Worm (Caenorhabditis elegans): ENCODE data around the gene F59B10.4.
"Not testable (repeated sequence)": the region's sequence is repeated elsewhere in the genome, so short reads cannot be mapped to it uniquely, and the experiment has no call there.

Gene F59B10.4

DNA sequence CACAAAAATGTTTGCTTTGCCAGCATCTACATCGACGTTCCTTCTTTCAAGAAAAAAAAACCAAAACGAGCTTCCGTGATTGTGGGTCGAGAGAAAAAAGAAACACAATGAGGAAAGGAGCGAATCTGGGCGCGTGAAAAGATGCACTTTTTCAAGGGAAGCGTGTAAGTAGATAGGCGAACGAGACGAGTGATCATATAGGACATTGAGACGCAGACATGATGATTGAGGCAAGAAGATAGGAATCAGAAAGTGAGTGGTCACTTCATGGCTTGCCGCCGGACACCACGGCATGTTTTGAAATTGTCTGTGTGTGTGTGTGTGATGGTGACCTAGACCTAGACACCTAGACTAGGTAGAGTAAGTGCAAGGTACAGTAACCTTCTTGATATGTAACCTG lies 17.3 kb downstream of the F59B10.4 start:
- TF ChIP-seq med-1 (GFP tag; optimal IDR thresholded peaks at IDR 0.05; ENCODE audit: insufficient read depth): no peak
- no peak for TF ChIP-seq ztf-23 (GFP tag; IDR thresholded peaks at IDR 0.05)
- TF ChIP-seq cog-1 (tag; optimal IDR thresholded peaks at IDR 0.05): no peak
- TF ChIP-seq T22C8.4 (GFP tag; IDR thresholded peaks at IDR 0.05): no peak
- TF ChIP-seq ref-1 (GFP tag; conservative IDR thresholded peaks at IDR 0.05): no peak
- TF ChIP-seq flt-1 (GFP tag; IDR thresholded peaks at IDR 0.05): no peak

DNA sequence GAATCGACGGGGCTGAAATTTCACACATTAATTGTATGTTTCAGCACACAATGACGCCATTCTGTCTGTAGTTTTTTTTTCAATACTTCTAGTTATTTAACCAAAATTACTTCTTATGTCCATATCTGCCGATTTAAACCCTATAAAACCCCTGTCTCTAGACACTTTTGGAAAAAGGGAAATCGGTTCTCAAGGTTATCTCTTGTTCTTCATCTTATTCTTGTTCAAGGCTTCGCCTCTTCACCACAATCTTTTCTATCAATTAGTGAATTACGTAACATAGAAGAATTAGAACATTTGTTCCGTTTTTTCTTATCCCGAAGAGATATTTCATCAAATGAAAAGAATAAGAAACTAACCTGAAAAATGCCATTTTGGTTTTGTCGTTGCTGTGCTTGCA lies 18.2 kb downstream of the F59B10.4 start:
- TF ChIP-seq ztf-29 (GFP tag; IDR thresholded peaks at IDR 0.05): no peak
- no peak for TF ChIP-seq ztf-23 (GFP tag; IDR thresholded peaks at IDR 0.05)
- no peak for TF ChIP-seq ref-1 (GFP tag; conservative IDR thresholded peaks at IDR 0.05)
- TF ChIP-seq tab-1 (GFP tag; IDR thresholded peaks at IDR 0.05): no peak
- TF ChIP-seq med-1 (GFP tag; optimal IDR thresholded peaks at IDR 0.05; ENCODE audit: insufficient read depth): no peak
- no peak for TF ChIP-seq flt-1 (GFP tag; IDR thresholded peaks at IDR 0.05)
- TF ChIP-seq klf-2 (GFP tag; conservative IDR thresholded peaks at IDR 0.05): no peak
- no peak for TF ChIP-seq T22C8.4 (GFP tag; IDR thresholded peaks at IDR 0.05)
- no peak for TF ChIP-seq cog-1 (tag; optimal IDR thresholded peaks at IDR 0.05)

- TF ChIP-seq med-1 (GFP tag; optimal IDR thresholded peaks at IDR 0.05; ENCODE audit: insufficient read depth) (no peak), klf-2 (GFP tag; conservative IDR thresholded peaks at IDR 0.05) (no peak), cog-1 (tag; optimal IDR thresholded peaks at IDR 0.05) (no peak), flt-1 (GFP tag; IDR thresholded peaks at IDR 0.05) (no peak), ztf-29 (GFP tag; IDR thresholded peaks at IDR 0.05) (no peak), ztf-23 (GFP tag; IDR thresholded peaks at IDR 0.05) (no peak), tab-1 (GFP tag; IDR thresholded peaks at IDR 0.05) (no peak), ref-1 (GFP tag; conservative IDR thresholded peaks at IDR 0.05) (no peak)
These were observed 23.0 kb downstream of the F59B10.4 start, which contains the start of gene ZK666.12 for ce11 chrII:10495912-10496311. ZK666.12 (plus strand) TSS chrII:10496212.

ce11 chrII:10494467-10494866 lies 24.4 kb downstream of the F59B10.4 start, which contains the start of gene ZK666.14:
ZK666.14 (plus strand) TSS chrII:10494767.
- TF ChIP-seq klf-2 (GFP tag; conservative IDR thresholded peaks at IDR 0.05) (no peak), flt-1 (GFP tag; IDR thresholded peaks at IDR 0.05) (no peak), ref-1 (GFP tag; conservative IDR thresholded peaks at IDR 0.05) (no peak), cog-1 (tag; optimal IDR thresholded peaks at IDR 0.05) (no peak), tab-1 (GFP tag; IDR thresholded peaks at IDR 0.05) (no peak), T22C8.4 (GFP tag; IDR thresholded peaks at IDR 0.05) (no peak), ztf-23 (GFP tag; IDR thresholded peaks at IDR 0.05) (no peak), ztf-29 (GFP tag; IDR thresholded peaks at IDR 0.05) (no peak), med-1 (GFP tag; optimal IDR thresholded peaks at IDR 0.05; ENCODE audit: insufficient read depth) (no peak)

- TF ChIP-seq flt-1, tab-1, ztf-29 (GFP tag; IDR thresholded peaks at IDR 0.05): not testable (repeated sequence)
These were observed 25.9 kb downstream of the F59B10.4 start, which contains the start of gene ZK666.8 for ce11 chrII:10493034-10493433. ZK666.8 (minus strand) TSS chrII:10493134.

ce11 chrII:10490329-10490728 lies 28.6 kb downstream of the F59B10.4 start, which contains the start of gene clec-61:
clec-61 (minus strand) TSS chrII:10490537.
- TF ChIP-seq klf-2 (GFP tag; conservative IDR thresholded peaks at IDR 0.05) (no peak), T22C8.4 (GFP tag; IDR thresholded peaks at IDR 0.05) (no peak), ztf-23 (GFP tag; IDR thresholded peaks at IDR 0.05) (no peak), ref-1 (GFP tag; conservative IDR thresholded peaks at IDR 0.05) (no peak)

- TF ChIP-seq flt-1 (GFP tag; IDR thresholded peaks at IDR 0.05): no peak
These were observed 32.2 kb downstream of the F59B10.4 start, which contains the start of gene ZK666.15 for ce11 chrII:10486738-10487137. ZK666.15 (plus strand) TSS chrII:10487038.

DNA sequence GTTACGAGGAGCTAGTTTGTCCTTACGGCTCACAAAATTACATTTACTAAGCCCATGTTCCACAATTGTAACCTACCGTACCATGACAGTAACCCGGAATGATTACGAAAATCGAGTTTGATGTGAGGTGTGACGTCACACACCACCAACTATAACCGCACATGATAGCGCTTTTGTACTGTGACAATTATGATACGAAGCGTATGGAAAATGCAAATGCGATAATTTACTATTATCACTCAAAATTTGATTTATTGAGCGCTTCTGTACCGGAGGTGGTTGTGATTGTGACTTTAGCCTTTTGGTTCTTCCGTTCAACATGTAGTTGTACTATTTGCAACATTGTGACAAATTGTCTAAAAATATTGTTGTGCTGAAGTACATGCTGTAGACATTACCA lies 33.3 kb downstream of the F59B10.4 start:
- TF ChIP-seq cog-1 (tag; optimal IDR thresholded peaks at IDR 0.05): no peak
- TF ChIP-seq med-1 (GFP tag; optimal IDR thresholded peaks at IDR 0.05; ENCODE audit: insufficient read depth): no peak
- no peak for TF ChIP-seq ref-1 (GFP tag; conservative IDR thresholded peaks at IDR 0.05)
- no peak for TF ChIP-seq tab-1 (GFP tag; IDR thresholded peaks at IDR 0.05)
- no peak for TF ChIP-seq ztf-29 (GFP tag; IDR thresholded peaks at IDR 0.05)
- TF ChIP-seq ztf-23 (GFP tag; IDR thresholded peaks at IDR 0.05): no peak
- TF ChIP-seq T22C8.4 (GFP tag; IDR thresholded peaks at IDR 0.05): no peak
- TF ChIP-seq flt-1 (GFP tag; IDR thresholded peaks at IDR 0.05): no peak
- TF ChIP-seq klf-2 (GFP tag; conservative IDR thresholded peaks at IDR 0.05): no peak

DNA sequence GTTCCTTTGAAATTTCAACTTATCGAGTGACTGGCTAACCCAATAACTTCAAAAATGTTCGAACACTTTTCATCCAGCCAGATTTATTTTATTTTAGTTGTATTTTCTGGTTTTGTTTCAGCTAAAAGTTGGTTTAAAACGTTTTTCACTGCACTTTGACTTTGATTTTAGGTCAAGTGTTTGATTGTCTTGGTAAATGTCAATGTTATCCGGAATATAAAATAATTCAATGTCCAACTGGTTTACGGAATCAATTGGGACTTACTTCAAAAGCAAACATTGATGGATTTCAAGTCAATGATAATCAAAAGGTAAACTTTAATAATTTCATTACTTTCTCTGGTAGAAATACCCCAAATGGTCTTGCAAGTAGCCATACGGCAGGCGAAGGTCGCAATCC lies 35.1 kb downstream of the F59B10.4 start:
- TF ChIP-seq ztf-29 (GFP tag; IDR thresholded peaks at IDR 0.05): no peak
- TF ChIP-seq med-1 (GFP tag; optimal IDR thresholded peaks at IDR 0.05; ENCODE audit: insufficient read depth): no peak
- no peak for TF ChIP-seq tab-1 (GFP tag; IDR thresholded peaks at IDR 0.05)
- no peak for TF ChIP-seq flt-1 (GFP tag; IDR thresholded peaks at IDR 0.05)
- no peak for TF ChIP-seq ref-1 (GFP tag; conservative IDR thresholded peaks at IDR 0.05)
- no peak for TF ChIP-seq cog-1 (tag; optimal IDR thresholded peaks at IDR 0.05)
- TF ChIP-seq T22C8.4 (GFP tag; IDR thresholded peaks at IDR 0.05): no peak
- TF ChIP-seq klf-2 (GFP tag; conservative IDR thresholded peaks at IDR 0.05): no peak
- no peak for TF ChIP-seq ztf-23 (GFP tag; IDR thresholded peaks at IDR 0.05)

ce11 chrII:10482899-10483298 lies 36.0 kb downstream of the F59B10.4 start:
- no peak for TF ChIP-seq klf-2 (GFP tag; conservative IDR thresholded peaks at IDR 0.05)
- no peak for TF ChIP-seq T22C8.4 (GFP tag; IDR thresholded peaks at IDR 0.05)
- TF ChIP-seq med-1 (GFP tag; optimal IDR thresholded peaks at IDR 0.05; ENCODE audit: insufficient read depth): no peak
- TF ChIP-seq flt-1 (GFP tag; IDR thresholded peaks at IDR 0.05): no peak
- TF ChIP-seq tab-1 (GFP tag; IDR thresholded peaks at IDR 0.05): no peak
- no peak for TF ChIP-seq ztf-23 (GFP tag; IDR thresholded peaks at IDR 0.05)
- no peak for TF ChIP-seq ref-1 (GFP tag; conservative IDR thresholded peaks at IDR 0.05)
